Worm (Caenorhabditis elegans) whole organism, young adult: Measurements from ENCODE around the gene R12G8.1.
A peak's percentile ranks its signal among the peaks of the same experiment; 100 is the strongest.

Source experiments
- B0019.2 ChIP-seq: fragments of 200-800 bp; sonication (Bioruptor generic); conservative IDR thresholded peaks from 2 replicates; pipeline ENCODE4 v1.3.6; 2022; ENCODE audit warnings: missing genetic modification reagents, missing genetic modification characterization, missing compliant biosample characterization
- B0261.1 ChIP-seq: sonication (generic microtip); optimal IDR thresholded peaks from 2 replicates; lab custom pipeline; 2016; ENCODE audit warnings: mild to moderate bottlenecking, missing genetic modification characterization, moderate library complexity, missing compliant biosample characterization
- D2030.7 ChIP-seq: fragments of 200-800 bp; sonication (Bioruptor generic); IDR thresholded peaks from 2 replicates; pipeline ENCODE4 v1.3.6; 2022; ENCODE audit warnings: missing genetic modification reagents, missing genetic modification characterization, missing compliant biosample characterization
- F39B2.1 ChIP-seq: fragments of 200-800 bp; sonication (Bioruptor generic); IDR thresholded peaks from 2 replicates; pipeline ENCODE4 v1.3.6; 2022; ENCODE audit warnings: missing genetic modification reagents, missing genetic modification characterization, missing compliant biosample characterization
- F57C9.4 ChIP-seq: sonication (generic microtip); optimal IDR thresholded peaks from 2 replicates; lab custom pipeline; 2017; ENCODE audit warnings: mild to moderate bottlenecking, missing genetic modification characterization, missing compliant biosample characterization
- Y79H2A.3 ChIP-seq: fragments of 200-800 bp; sonication (Bioruptor generic); conservative IDR thresholded peaks from 2 replicates; pipeline ENCODE4 v1.3.6; 2022; ENCODE audit warnings: missing genetic modification reagents, missing genetic modification characterization, missing compliant biosample characterization
- akir-1 ChIP-seq: fragments of 200-800 bp; sonication (Bioruptor generic); optimal IDR thresholded peaks from 2 replicates; lab custom pipeline; 2018; ENCODE audit warnings: mild to moderate bottlenecking, missing genetic modification characterization, moderate library complexity, missing compliant biosample characterization
- cebp-1 ChIP-seq, 2 experiments: fragments of 200-800 bp in 1 of 2; sonication (Bioruptor generic) in 1 of 2; sonication (generic microtip) in 1 of 2; IDR thresholded peaks in 1 of 2; optimal IDR thresholded peaks in 1 of 2; 2 replicates each; pipeline versions ENCODE4 v1.3.6 to Lab custom; 2017 to 2022; ENCODE audit warnings: missing compliant biosample characterization in 2 of 2, missing genetic modification characterization in 2 of 2, mild to moderate bottlenecking in 1 of 2, missing genetic modification reagents in 1 of 2, moderate library complexity in 1 of 2
- dox-1 ChIP-seq: fragments of 200-800 bp; sonication (Bioruptor generic); IDR thresholded peaks from 2 replicates; pipeline ENCODE4 v1.3.6; 2022; ENCODE audit warnings: missing genetic modification reagents, missing genetic modification characterization, missing compliant biosample characterization
- efl-1 ChIP-seq: fragments of 150-350 bp; optimal IDR thresholded peaks from 2 replicates; lab custom pipeline; 2014; ENCODE audit warnings: missing biosample characterization, missing genetic modification reagents, missing genetic modification characterization
- ets-4 ChIP-seq: fragments of 200-800 bp; sonication (Bioruptor generic); optimal IDR thresholded peaks from 2 replicates; lab custom pipeline; 2018; ENCODE audit warnings: mild to moderate bottlenecking, missing genetic modification characterization, missing compliant biosample characterization
- hlh-26 ChIP-seq: fragments of 200-800 bp; sonication (Bioruptor generic); conservative IDR thresholded peaks from 2 replicates; pipeline ENCODE4 v1.3.6; 2022; ENCODE audit warnings: missing genetic modification reagents, missing genetic modification characterization, missing compliant biosample characterization
- hrde-1 ChIP-seq: sonication (generic microtip); optimal IDR thresholded peaks from 2 replicates; lab custom pipeline; 2016; ENCODE audit warnings: missing genetic modification characterization, mild to moderate bottlenecking, missing compliant biosample characterization, moderate library complexity, missing genotype, missing genetic modification reagents, borderline replicate concordance
- let-526 ChIP-seq: fragments of 200-800 bp; sonication (Bioruptor generic); IDR thresholded peaks from 2 replicates; pipeline ENCODE4 v1.3.6; 2022; ENCODE audit warnings: missing genetic modification reagents, missing genetic modification characterization, missing compliant biosample characterization
- lin-35 ChIP-seq, 3 experiments: fragments of 150-350 bp in 2 of 3; sonication (generic microtip) in 1 of 3; optimal IDR thresholded peaks; 2 replicates each; lab custom pipeline; 2014 to 2018; ENCODE audit warnings: missing biosample characterization in 3 of 3, missing genetic modification characterization in 3 of 3, missing genetic modification reagents in 3 of 3
- lir-1 ChIP-seq: fragments of 200-800 bp; sonication (Bioruptor generic); conservative IDR thresholded peaks from 2 replicates; pipeline ENCODE4 v1.3.6; 2022; ENCODE audit warnings: missing genetic modification reagents, missing genetic modification characterization, missing compliant biosample characterization
- lsl-1 ChIP-seq: fragments of 200-800 bp; sonication (Bioruptor generic); optimal IDR thresholded peaks from 2 replicates; lab custom pipeline; 2018; ENCODE audit warnings: mild to moderate bottlenecking, missing genetic modification characterization, moderate library complexity, missing compliant biosample characterization
- madf-10 ChIP-seq: sonication (generic microtip); optimal IDR thresholded peaks from 2 replicates; lab custom pipeline; 2016; ENCODE audit warnings: mild to moderate bottlenecking, missing genetic modification characterization, missing compliant biosample characterization
- mel-28 ChIP-seq: sonication (generic microtip); optimal IDR thresholded peaks from 2 replicates; lab custom pipeline; 2016; ENCODE audit warnings: borderline replicate concordance, mild to moderate bottlenecking, missing genetic modification characterization, missing compliant biosample characterization
- nhr-80 ChIP-seq: sonication (generic microtip); optimal IDR thresholded peaks from 2 replicates; lab custom pipeline; 2016; ENCODE audit warnings: missing genetic modification characterization, missing compliant biosample characterization
- rcor-1 ChIP-seq: fragments of 200-800 bp; sonication (Bioruptor generic); IDR thresholded peaks from 2 replicates; pipeline ENCODE4 v1.3.6; 2022; ENCODE audit warnings: missing genetic modification reagents, missing genetic modification characterization, missing compliant biosample characterization
- rec-8 ChIP-seq, 2 experiments: sonication (generic microtip); optimal IDR thresholded peaks; 2 replicates each; lab custom pipeline; 2016; ENCODE audit warnings: mild to moderate bottlenecking in 2 of 2, missing genetic modification characterization in 2 of 2, missing genetic modification reagents in 2 of 2, missing genotype in 2 of 2, missing biosample characterization in 1 of 2, missing compliant biosample characterization in 1 of 2, moderate library complexity in 1 of 2
- sdz-38 ChIP-seq: sonication (generic microtip); optimal IDR thresholded peaks from 2 replicates; lab custom pipeline; 2016; ENCODE audit warnings: missing genotype, missing genetic modification characterization, missing compliant biosample characterization
- snpc-1.1 ChIP-seq: sonication (generic microtip); optimal IDR thresholded peaks from 2 replicates; lab custom pipeline; 2017; ENCODE audit warnings: missing genetic modification characterization, mild to moderate bottlenecking, missing compliant biosample characterization, antibody characterized with exemption, moderate library complexity, missing genotype, missing genetic modification reagents; ENCODE audit not compliant: insufficient read depth
- snpc-4 ChIP-seq, 5 experiments: fragments of 150-350 bp in 1 of 5; sonication (generic microtip) in 4 of 5; optimal IDR thresholded peaks; 2 replicates each; lab custom pipeline; 2014 to 2018; ENCODE audit warnings: missing genetic modification characterization in 5 of 5, missing biosample characterization in 3 of 5, antibody characterized with exemption in 2 of 5, mild to moderate bottlenecking in 2 of 5, missing compliant biosample characterization in 2 of 5, missing genotype in 2 of 5, moderate library complexity in 2 of 5, missing genetic modification reagents in 1 of 5
- tbp1 ChIP-seq: fragments of 200-800 bp; sonication (Bioruptor generic); optimal IDR thresholded peaks from 2 replicates; lab custom pipeline; 2018; ENCODE audit warnings: mild to moderate bottlenecking, missing genetic modification characterization, missing compliant biosample characterization
- tbx-9 ChIP-seq: sonication (generic microtip); optimal IDR thresholded peaks from 2 replicates; lab custom pipeline; 2016; ENCODE audit warnings: borderline replicate concordance, missing genetic modification characterization, inconsistent platforms, missing compliant biosample characterization
- unc-130 ChIP-seq: sonication (generic microtip); optimal IDR thresholded peaks from 2 replicates; lab custom pipeline; 2016; ENCODE audit warnings: missing genetic modification reagents, missing genetic modification characterization, missing compliant biosample characterization
- unc-62 ChIP-seq: fragments of 150-350 bp; optimal IDR thresholded peaks from 2 replicates; lab custom pipeline; 2014; ENCODE audit warnings: missing biosample characterization, missing genetic modification reagents, missing genetic modification characterization
- ztf-28 ChIP-seq: fragments of 200-800 bp; sonication (Bioruptor generic); IDR thresholded peaks from 2 replicates; pipeline ENCODE4 v1.3.6; 2022; ENCODE audit warnings: missing genetic modification reagents, missing genetic modification characterization, missing compliant biosample characterization

R12G8.1 gene

DNA sequence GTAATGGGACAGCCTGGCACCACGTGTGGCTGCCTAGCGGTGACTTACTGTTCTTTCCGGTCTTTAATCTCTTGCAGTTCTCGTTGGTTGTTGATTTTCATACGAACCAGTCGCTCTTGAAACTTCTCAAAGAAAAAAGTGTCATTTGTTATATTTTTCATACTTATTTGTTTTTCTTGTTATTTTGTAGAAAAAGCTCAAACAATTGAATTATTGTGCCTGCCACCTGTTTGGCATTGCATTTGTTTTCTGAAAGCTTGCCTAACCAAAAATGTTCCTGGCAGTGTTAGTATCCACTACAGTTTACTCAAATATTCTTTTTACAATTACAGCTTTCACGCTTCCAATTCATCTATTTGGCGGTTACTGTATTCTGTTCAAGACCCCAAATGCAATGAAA is 16.0 kb upstream of the R12G8.1 start, which contains the start of the genes C47A10.16 and srh-283 (continued):
- no peak for TF ChIP-seq snpc-1.1 (tag; lab: Kevin White, UChicago)

DNA sequence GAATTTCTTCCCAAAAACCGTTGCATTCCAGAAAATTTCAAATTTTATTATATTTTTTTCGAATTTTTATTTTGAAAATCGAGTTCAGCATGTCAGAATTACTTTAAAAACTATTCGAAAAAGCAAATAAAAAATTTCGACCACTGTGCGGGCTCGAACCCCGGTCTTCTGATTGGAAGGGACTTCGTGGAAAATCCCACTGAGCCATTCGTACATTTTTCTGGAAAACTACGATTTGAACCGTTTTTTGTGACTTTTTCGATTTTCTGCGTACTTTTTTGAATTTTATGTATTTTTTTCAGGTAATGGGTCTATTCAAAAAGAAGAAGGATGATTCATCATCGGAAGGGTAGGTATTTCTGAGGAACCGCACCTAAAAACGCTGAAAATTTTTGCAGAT is 6.5 kb upstream of the R12G8.1 start, which contains the start of gene pgp-9:
TSS of gene pgp-9 (plus strand) at position 301 of the 400 bp plus-strand sequence.
- TF ChIP-seq cebp-1 (GFP tag; IDR thresholded peaks at IDR 0.05; lab: Robert Waterston, UW) (no peak), cebp-1 (tag; optimal IDR thresholded peaks at IDR 0.05; lab: Kevin White, UChicago) (no peak)

DNA sequence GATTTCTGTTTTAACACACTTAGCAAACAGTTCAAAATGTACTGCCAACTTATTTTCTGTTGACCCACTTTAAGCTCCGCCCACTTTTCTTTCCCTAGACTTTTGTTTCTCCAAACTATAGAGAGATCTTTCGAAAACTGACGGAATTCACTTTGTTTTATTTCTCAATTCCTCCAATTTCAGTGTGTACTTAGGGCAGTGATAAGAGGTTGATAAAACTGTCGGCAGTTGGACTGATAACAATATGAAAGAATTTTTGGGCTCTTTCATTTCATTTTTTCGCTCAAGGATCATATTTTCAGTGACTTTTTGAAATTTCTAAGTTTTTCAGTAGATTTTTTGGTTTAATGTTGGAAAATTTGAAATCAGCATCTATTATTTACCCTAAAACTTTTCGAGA is 6.0 kb upstream of the R12G8.1 start:
- TF ChIP-seq F57C9.4 (tag; lab: Kevin White, UChicago) (no peak), nhr-80 (tag; lab: Kevin White, UChicago) (peak; percentile 31)

DNA sequence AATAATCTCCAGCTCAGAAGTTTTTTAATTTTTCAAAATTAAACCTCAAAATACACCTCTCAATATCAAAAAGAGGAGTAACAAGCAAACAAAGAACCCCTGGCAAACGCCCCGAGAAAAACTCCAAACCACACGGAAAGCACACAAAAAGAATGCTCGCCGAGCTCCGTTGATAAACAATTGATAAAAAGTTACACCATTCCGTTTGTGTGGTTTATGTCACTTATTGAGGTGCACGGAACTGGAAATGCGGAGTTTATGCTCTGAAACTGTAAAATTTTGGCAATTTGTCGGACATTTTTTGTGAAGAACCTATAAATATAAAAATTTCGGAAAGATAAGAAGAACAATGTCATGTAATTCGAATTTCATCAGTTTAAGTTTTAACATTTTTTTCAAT is 3.3 kb upstream of the R12G8.1 start:
- no peak for TF ChIP-seq ets-4 (GFP tag; lab: Kevin White, UChicago)
- no peak for TF ChIP-seq snpc-4 (GFP tag; optimal IDR thresholded peaks at IDR 0.05; lab: Kevin White, UChicago)
- TF ChIP-seq snpc-4 (tag; optimal IDR thresholded peaks at IDR 0.05; lab: Kevin White, UChicago) = peak in 1 of 4 experiments; percentile 14
- TF ChIP-seq B0019.2 = no peak
- TF ChIP-seq tbp1 (GFP tag; lab: Kevin White, UChicago) = peak; percentile 0
- TF ChIP-seq nhr-80 (tag; lab: Kevin White, UChicago) = peak; percentile 90
- 0 out of 2 replicates have a peak, but pooled peaks have one; percentile 12 for TF ChIP-seq dox-1 (GFP tag; lab: Robert Waterston, UW)
- no peak for TF ChIP-seq F39B2.1 (GFP tag; lab: Robert Waterston, UW)
- TF ChIP-seq madf-10 (tag; lab: Kevin White, UChicago) = no peak
- TF ChIP-seq cebp-1 (GFP tag; IDR thresholded peaks at IDR 0.05; lab: Robert Waterston, UW) = no peak
- TF ChIP-seq cebp-1 (tag; optimal IDR thresholded peaks at IDR 0.05; lab: Kevin White, UChicago) = peak; percentile 37
- TF ChIP-seq D2030.7 (GFP tag; lab: Robert Waterston, UW) = no peak
- TF ChIP-seq unc-62 (GFP tag; lab: Kevin White, UChicago) = no peak

DNA sequence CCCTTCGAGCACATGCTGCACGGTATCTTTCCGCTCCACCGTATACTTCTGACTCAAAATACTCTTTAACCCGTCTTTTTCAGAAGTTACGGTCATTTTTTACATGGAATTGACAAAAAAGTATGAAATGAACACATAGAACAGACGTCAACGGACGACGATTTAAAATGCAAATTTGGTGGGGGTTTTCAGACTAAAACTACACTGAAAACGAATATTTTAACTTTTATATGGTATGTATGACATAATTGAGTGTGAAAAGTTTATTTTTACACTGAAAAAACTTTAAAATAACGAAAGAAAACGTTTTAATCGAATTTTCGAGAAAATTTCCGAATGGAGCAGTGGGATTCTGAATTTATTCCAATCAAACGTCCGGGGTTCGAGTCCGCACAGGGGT is 2.1 kb downstream of the R12G8.1 start, which contains the start of gene twk-36:
TSS of gene twk-36 (minus strand) at position 101 of the 400 bp plus-strand sequence.
- TF ChIP-seq mel-28 (tag; lab: Kevin White, UChicago) = no peak
- no peak for TF ChIP-seq rec-8 (tag; optimal IDR thresholded peaks at IDR 0.05; lab: Kevin White, UChicago)
- TF ChIP-seq hlh-26 = no peak
- no peak for TF ChIP-seq ztf-28 (GFP tag; lab: Robert Waterston, UW)
- TF ChIP-seq efl-1 (GFP tag; lab: Kevin White, UChicago) = no peak
- TF ChIP-seq akir-1 (GFP tag; lab: Kevin White, UChicago) = no peak
- no peak for TF ChIP-seq let-526 (GFP tag; lab: Robert Waterston, UW)
- TF ChIP-seq hrde-1 (tag; lab: Kevin White, UChicago) = no peak
- no peak for TF ChIP-seq tbx-9 (tag; lab: Kevin White, UChicago)
- no peak for TF ChIP-seq lin-35 (GFP tag; optimal IDR thresholded peaks at IDR 0.05; lab: Kevin White, UChicago)
- no peak for TF ChIP-seq lir-1 (GFP tag; lab: Robert Waterston, UW)
- TF ChIP-seq Y79H2A.3 (GFP tag; lab: Robert Waterston, UW) = no peak
- no peak for TF ChIP-seq lsl-1 (GFP tag; lab: Kevin White, UChicago)
- TF ChIP-seq rcor-1 (GFP tag; lab: Robert Waterston, UW) = no peak
- no peak for TF ChIP-seq unc-130 (GFP tag; lab: Kevin White, UChicago)
- TF ChIP-seq sdz-38 (tag; lab: Kevin White, UChicago) = no peak
- TF ChIP-seq B0261.1 (tag; lab: Kevin White, UChicago) = no peak
